Worm (Caenorhabditis elegans) whole organism, L2 larva: ENCODE measurements around the gene str-25.
A peak's percentile ranks its signal among the peaks of the same experiment; 100 is the strongest.

Experiments
- F13H6.1 ChIP-seq: sonication (generic microtip); optimal IDR thresholded peaks from 2 replicates; lab custom pipeline; 2016; ENCODE audit warnings: missing genetic modification characterization, missing compliant biosample characterization
- R02D3.7 ChIP-seq: fragments of 150-350 bp; optimal IDR thresholded peaks from 2 replicates; lab custom pipeline; 2014; ENCODE audit warnings: missing biosample characterization, missing genetic modification characterization
- Y55F3AM.14 ChIP-seq: fragments of 200-800 bp; sonication (Bioruptor generic); optimal IDR thresholded peaks from 2 replicates; lab custom pipeline; 2018; ENCODE audit warnings: mild to moderate bottlenecking, missing genetic modification characterization, missing compliant biosample characterization
- alr-1 ChIP-seq: fragments of 150-350 bp; optimal IDR thresholded peaks from 2 replicates; lab custom pipeline; 2014; ENCODE audit warnings: missing biosample characterization, missing genetic modification characterization
- aly-2 ChIP-seq: fragments of 150-350 bp; optimal IDR thresholded peaks from 2 replicates; lab custom pipeline; 2014; ENCODE audit warnings: missing biosample characterization, missing genetic modification characterization
- ama-1 ChIP-seq: fragments of 150-350 bp; optimal IDR thresholded peaks from 2 replicates; lab custom pipeline; 2018; ENCODE audit warnings: inconsistent platforms
- blmp-1 ChIP-seq: sonication (generic microtip); optimal IDR thresholded peaks from 2 replicates; lab custom pipeline; 2017; ENCODE audit warnings: missing genetic modification characterization, mild to moderate bottlenecking, missing compliant biosample characterization, antibody characterized with exemption, moderate library complexity; ENCODE audit not compliant: insufficient read depth
- ceh-16 ChIP-seq: fragments of 150-350 bp; optimal IDR thresholded peaks from 2 replicates; lab custom pipeline; 2014; ENCODE audit warnings: missing biosample characterization, missing genetic modification characterization
- ceh-82 ChIP-seq: fragments of 150-350 bp; optimal IDR thresholded peaks from 2 replicates; lab custom pipeline; 2014; ENCODE audit warnings: missing biosample characterization, missing genetic modification characterization
- dmd-4 ChIP-seq: sonication (generic microtip); optimal IDR thresholded peaks from 2 replicates; lab custom pipeline; 2017; ENCODE audit warnings: missing biosample characterization, missing genetic modification characterization
- egl-27 ChIP-seq: sonication (generic microtip); optimal IDR thresholded peaks from 3 replicates; lab custom pipeline; 2017; ENCODE audit warnings: missing biosample characterization, missing genetic modification reagents, missing genetic modification characterization
- elt-1 ChIP-seq: fragments of 150-350 bp; optimal IDR thresholded peaks from 2 replicates; lab custom pipeline; 2014; ENCODE audit warnings: missing biosample characterization, missing genetic modification characterization
- elt-3 ChIP-seq: sonication (generic microtip); optimal IDR thresholded peaks from 2 replicates; lab custom pipeline; 2017; ENCODE audit warnings: missing biosample characterization, missing genetic modification characterization
- fos-1 ChIP-seq: fragments of 150-350 bp; optimal IDR thresholded peaks from 2 replicates; lab custom pipeline; 2014; ENCODE audit warnings: missing biosample characterization, missing genetic modification characterization
- gmeb-1 ChIP-seq: fragments of 150-350 bp; optimal IDR thresholded peaks from 2 replicates; lab custom pipeline; 2014; ENCODE audit warnings: missing biosample characterization, missing genetic modification characterization
- lin-11 ChIP-seq: fragments of 150-350 bp; sonication (generic microtip); optimal IDR thresholded peaks from 2 replicates; lab custom pipeline; 2014; ENCODE audit warnings: missing biosample characterization, missing genetic modification characterization, inconsistent platforms, mixed read lengths
- lin-13 ChIP-seq: fragments of 150-350 bp; optimal IDR thresholded peaks from 2 replicates; lab custom pipeline; 2014; ENCODE audit warnings: missing biosample characterization, missing genetic modification reagents, missing genetic modification characterization
- lin-39 ChIP-seq: fragments of 150-350 bp; optimal IDR thresholded peaks from 2 replicates; lab custom pipeline; 2014; ENCODE audit warnings: missing biosample characterization, missing genetic modification reagents, missing genetic modification characterization
- lsy-2 ChIP-seq, 2 experiments: fragments of 150-350 bp in 1 of 2; sonication (generic microtip) in 1 of 2; optimal IDR thresholded peaks; 2 replicates each; lab custom pipeline; 2014 to 2017; ENCODE audit warnings: missing biosample characterization in 2 of 2, missing genetic modification characterization in 2 of 2
- mab-5 ChIP-seq: fragments of 150-350 bp; optimal IDR thresholded peaks from 2 replicates; lab custom pipeline; 2014; ENCODE audit warnings: missing biosample characterization, missing genetic modification characterization
- mdl-1 ChIP-seq, 2 experiments: fragments of 150-350 bp in 1 of 2; sonication (generic microtip) in 1 of 2; optimal IDR thresholded peaks; 2 replicates each; lab custom pipeline; 2017; ENCODE audit warnings: missing biosample characterization in 2 of 2, missing genetic modification characterization in 2 of 2
- nhr-10 ChIP-seq: sonication (generic microtip); optimal IDR thresholded peaks from 2 replicates; lab custom pipeline; 2017; ENCODE audit warnings: missing biosample characterization, missing genetic modification characterization
- nhr-11 ChIP-seq: fragments of 150-350 bp; optimal IDR thresholded peaks from 2 replicates; lab custom pipeline; 2014; ENCODE audit warnings: missing biosample characterization, missing genetic modification characterization
- nhr-12 ChIP-seq: fragments of 150-350 bp; optimal IDR thresholded peaks from 2 replicates; lab custom pipeline; 2014; ENCODE audit warnings: missing biosample characterization, missing genetic modification characterization
- nhr-129 ChIP-seq: fragments of 150-350 bp; optimal IDR thresholded peaks from 2 replicates; lab custom pipeline; 2014; ENCODE audit warnings: missing biosample characterization, missing genetic modification characterization
- nhr-21 ChIP-seq: fragments of 150-350 bp; optimal IDR thresholded peaks from 2 replicates; lab custom pipeline; 2014; ENCODE audit warnings: missing biosample characterization, missing genetic modification characterization
- nhr-23 ChIP-seq: fragments of 150-350 bp; optimal IDR thresholded peaks from 2 replicates; lab custom pipeline; 2014; ENCODE audit warnings: missing biosample characterization, missing genetic modification reagents, missing genetic modification characterization
- nhr-25 ChIP-seq: fragments of 150-350 bp; sonication (generic microtip); optimal IDR thresholded peaks from 3 replicates; lab custom pipeline; 2014; ENCODE audit warnings: missing biosample characterization, missing genetic modification characterization
- nhr-77 ChIP-seq: fragments of 150-350 bp; optimal IDR thresholded peaks from 2 replicates; lab custom pipeline; 2014; ENCODE audit warnings: missing biosample characterization, missing genetic modification characterization
- peb-1 ChIP-seq: fragments of 150-350 bp; optimal IDR thresholded peaks from 2 replicates; lab custom pipeline; 2014; ENCODE audit warnings: missing biosample characterization, missing genetic modification characterization
- sem-4 ChIP-seq: fragments of 150-350 bp; optimal IDR thresholded peaks from 2 replicates; lab custom pipeline; 2014; ENCODE audit warnings: missing biosample characterization, missing genetic modification reagents, missing genetic modification characterization
- sma-3 ChIP-seq: sonication (generic microtip); optimal IDR thresholded peaks from 2 replicates; lab custom pipeline; 2016; ENCODE audit warnings: missing genetic modification reagents, missing genetic modification characterization, missing compliant biosample characterization
- sma-9 ChIP-seq, 2 experiments: fragments of 150-350 bp in 1 of 2; sonication (generic microtip) in 1 of 2; optimal IDR thresholded peaks; 2 replicates each; lab custom pipeline; 2014 to 2016; ENCODE audit warnings: missing genetic modification characterization in 2 of 2, mild to moderate bottlenecking in 1 of 2, missing biosample characterization in 1 of 2, missing compliant biosample characterization in 1 of 2, missing genetic modification reagents in 1 of 2, moderate library complexity in 1 of 2
- unc-39 ChIP-seq: fragments of 150-350 bp; optimal IDR thresholded peaks from 2 replicates; lab custom pipeline; 2014; ENCODE audit warnings: missing biosample characterization, missing genetic modification characterization
- unc-62 ChIP-seq: fragments of 150-350 bp; optimal IDR thresholded peaks from 2 replicates; lab custom pipeline; 2014; ENCODE audit warnings: missing biosample characterization, missing genetic modification reagents, missing genetic modification characterization
- zag-1 ChIP-seq: fragments of 150-350 bp; optimal IDR thresholded peaks from 2 replicates; lab custom pipeline; 2014; ENCODE audit warnings: missing biosample characterization, missing genetic modification characterization
- ztf-1 ChIP-seq: fragments of 200-800 bp; sonication (Bioruptor generic); conservative IDR thresholded peaks from 2 replicates; pipeline ENCODE4 v1.3.6; 2022; ENCODE audit warnings: missing genetic modification characterization, missing compliant biosample characterization
- ztf-11 ChIP-seq: sonication (generic microtip); optimal IDR thresholded peaks from 2 replicates; lab custom pipeline; 2017; ENCODE audit warnings: missing biosample characterization, missing genetic modification characterization

The str-25 gene

ce11 chrV:16100103-16100730 lies 15.3 kb upstream of the str-25 start, which contains the start of gene cth-1:
cth-1 (plus strand) TSS chrV:16100680.
- TF ChIP-seq sma-9 (GFP tag; optimal IDR thresholded peaks at IDR 0.05; lab: Kevin White, UChicago) (peak; percentile 84), sma-9 (tag; optimal IDR thresholded peaks at IDR 0.05; lab: Kevin White, UChicago) (no peak), fos-1 (tag; lab: Kevin White, UChicago) (peak; percentile 37), blmp-1 (tag; lab: Kevin White, UChicago) (no peak)

- TF ChIP-seq elt-3 (tag; lab: Kevin White, UChicago) (no peak), gmeb-1 (tag; lab: Kevin White, UChicago) (no peak), Y55F3AM.14 (GFP tag; lab: Kevin White, UChicago) (no peak), nhr-77 (tag; lab: Kevin White, UChicago) (no peak), F13H6.1 (tag; lab: Kevin White, UChicago) (no peak), nhr-23 (tag; lab: Kevin White, UChicago) (no peak), mdl-1 (tag; optimal IDR thresholded peaks at IDR 0.05; lab: Kevin White, UChicago) (no peak), lin-11 (tag; lab: Kevin White, UChicago) (no peak), nhr-129 (tag; lab: Kevin White, UChicago) (no peak), ztf-1 (GFP tag; lab: Robert Waterston, UW) (no peak)
- TF ChIP-seq, all 48 proteins: peak for 0
Observed at ce11 chrV:16103594-16103993, 11.9 kb upstream of the str-25 start, which contains the start of gene argk-1. argk-1 (plus strand) TSS chrV:16103894.

- TF ChIP-seq ama-1 (lab: Kevin White, UChicago) (no peak), sem-4 (tag; lab: Kevin White, UChicago) (no peak), blmp-1 (tag; lab: Kevin White, UChicago) (no peak), nhr-21 (tag; lab: Kevin White, UChicago) (no peak), F13H6.1 (tag; lab: Kevin White, UChicago) (no peak), lin-13 (no peak), lsy-2 (tag; optimal IDR thresholded peaks at IDR 0.05; lab: Kevin White, UChicago) (no peak), R02D3.7 (tag; lab: Kevin White, UChicago) (no peak), egl-27 (tag; lab: Kevin White, UChicago) (no peak), sma-9 (GFP tag; optimal IDR thresholded peaks at IDR 0.05; lab: Kevin White, UChicago) (no peak), sma-9 (tag; optimal IDR thresholded peaks at IDR 0.05; lab: Kevin White, UChicago) (no peak), sma-3 (GFP tag; lab: Kevin White, UChicago) (no peak), alr-1 (no peak), nhr-25 (tag; lab: Kevin White, UChicago) (no peak), nhr-129 (tag; lab: Kevin White, UChicago) (no peak), nhr-10 (tag; lab: Kevin White, UChicago) (no peak), unc-62 (GFP tag; lab: Kevin White, UChicago) (no peak), nhr-11 (tag; lab: Kevin White, UChicago) (no peak), peb-1 (no peak)
- TF ChIP-seq, all 48 proteins: peak for 0
Observed at ce11 chrV:16114237-16114636, 1.2 kb upstream of the str-25 start, which contains the start of gene srxa-16. srxa-16 (minus strand) TSS chrV:16114337.

- TF ChIP-seq dmd-4 (no peak), aly-2 (tag; lab: Kevin White, UChicago) (no peak), fos-1 (tag; lab: Kevin White, UChicago) (no peak), sma-9 (GFP tag; optimal IDR thresholded peaks at IDR 0.05; lab: Kevin White, UChicago) (no peak), sma-9 (tag; optimal IDR thresholded peaks at IDR 0.05; lab: Kevin White, UChicago) (no peak), lin-39 (tag; lab: Kevin White, UChicago) (no peak), mdl-1 (tag; optimal IDR thresholded peaks at IDR 0.05; lab: Kevin White, UChicago) (no peak), egl-27 (tag; lab: Kevin White, UChicago) (no peak)
Observed at ce11 chrV:16118601-16119000, 3.1 kb downstream of the str-25 start, which contains the start of gene str-103. str-103 (minus strand) TSS chrV:16118701.

ce11 chrV:16120499-16120898 lies 5.0 kb downstream of the str-25 start:
- no peak for TF ChIP-seq F13H6.1 (tag; lab: Kevin White, UChicago)
- no peak for TF ChIP-seq lsy-2 (tag; optimal IDR thresholded peaks at IDR 0.05; lab: Kevin White, UChicago)
- TF ChIP-seq lin-39 (tag; lab: Kevin White, UChicago) = no peak
- no peak for TF ChIP-seq sem-4 (tag; lab: Kevin White, UChicago)
- TF ChIP-seq ztf-1 (GFP tag; lab: Robert Waterston, UW) = no peak
- no peak for TF ChIP-seq Y55F3AM.14 (GFP tag; lab: Kevin White, UChicago)
- TF ChIP-seq nhr-10 (tag; lab: Kevin White, UChicago) = no peak
- no peak for TF ChIP-seq zag-1 (tag; lab: Kevin White, UChicago)
- no peak for TF ChIP-seq nhr-12 (tag; lab: Kevin White, UChicago)
- no peak for TF ChIP-seq elt-1 (tag; lab: Kevin White, UChicago)
- no peak for TF ChIP-seq gmeb-1 (tag; lab: Kevin White, UChicago)
- TF ChIP-seq egl-27 (tag; lab: Kevin White, UChicago) = no peak
- no peak for TF ChIP-seq nhr-129 (tag; lab: Kevin White, UChicago)
- TF ChIP-seq lin-11 (tag; lab: Kevin White, UChicago) = no peak
- no peak for TF ChIP-seq unc-39 (tag; lab: Kevin White, UChicago)
- no peak for TF ChIP-seq ztf-11 (tag; lab: Kevin White, UChicago)
- TF ChIP-seq ceh-82 (tag; lab: Kevin White, UChicago) = no peak
- TF ChIP-seq mab-5 (tag; lab: Kevin White, UChicago) = no peak
- no peak for TF ChIP-seq ceh-16 (tag; lab: Kevin White, UChicago)
- no peak for TF ChIP-seq peb-1
